Worm (Caenorhabditis elegans): ENCODE data around the gene nspb-12.

- TF ChIP-seq lin-13 (GFP tag; optimal IDR thresholded peaks at IDR 0.05) (no peak), nhr-28 (tag; optimal IDR thresholded peaks at IDR 0.05) (no peak)
These were observed 46.6 kb downstream of the nspb-12 start, which contains the start of gene D1044.4 for ce11 chrIII:5521930-5522329.
